Fruit fly (Drosophila melanogaster) whole organism, embryonic: ENCODE measurements around the gene Fbp1.

Experiments used
- CG10209 ChIP-seq: fragments of 200-800 bp; sonication (Bioruptor generic); optimal IDR thresholded peaks from 3 replicates; lab custom pipeline; 2017; ENCODE audit warnings: missing biosample characterization, mild to moderate bottlenecking, missing genetic modification characterization, missing genetic modification reagents
- CG1024 ChIP-seq: fragments of 200-800 bp; sonication (Bioruptor generic); IDR thresholded peaks from 2 replicates; pipeline ENCODE4 v1.3.6; 2022; ENCODE audit warnings: missing biosample characterization, missing genetic modification characterization
- CG11085 ChIP-seq: fragments of 200-800 bp; sonication (Bioruptor generic); IDR thresholded peaks from 2 replicates; pipeline ENCODE4 v1.3.6; 2022; ENCODE audit warnings: missing biosample characterization, missing genetic modification characterization
- CG12391 ChIP-seq: fragments of 200-800 bp; sonication (Bioruptor generic); optimal IDR thresholded peaks from 3 replicates; lab custom pipeline; 2018; ENCODE audit warnings: missing biosample characterization, mild to moderate bottlenecking, missing genetic modification characterization, moderate library complexity
- CG13123 ChIP-seq: fragments of 200-800 bp; sonication (Bioruptor generic); optimal IDR thresholded peaks from 2 replicates; lab custom pipeline; 2016; ENCODE audit warnings: missing biosample characterization, missing genetic modification characterization
- CG13894 ChIP-seq: fragments of 200-800 bp; sonication (Bioruptor generic); optimal IDR thresholded peaks from 3 replicates; lab custom pipeline; 2018; ENCODE audit warnings: missing biosample characterization, mild to moderate bottlenecking, missing genetic modification characterization, moderate library complexity
- CG15269 ChIP-seq: fragments of 200-800 bp; sonication (Bioruptor generic); optimal IDR thresholded peaks from 2 replicates; lab custom pipeline; 2018; ENCODE audit warnings: missing biosample characterization, mild to moderate bottlenecking, missing genetic modification characterization, moderate library complexity
- CG15479 ChIP-seq: fragments of 200-800 bp; sonication (Bioruptor generic); optimal IDR thresholded peaks from 3 replicates; lab custom pipeline; 2019; ENCODE audit warnings: missing biosample characterization, mild to moderate bottlenecking, missing genetic modification characterization, moderate library complexity
- CG17328 ChIP-seq: fragments of 200-800 bp; sonication (Bioruptor generic); IDR thresholded peaks from 2 replicates; pipeline ENCODE4 v1.3.6; 2022; ENCODE audit warnings: missing biosample characterization, missing genetic modification characterization
- CG17612 ChIP-seq: fragments of 200-800 bp; sonication (Bioruptor generic); IDR thresholded peaks from 2 replicates; pipeline ENCODE4 v1.3.6; 2022; ENCODE audit warnings: missing biosample characterization, missing genetic modification characterization
- CG17802 ChIP-seq: fragments of 200-800 bp; sonication (Bioruptor generic); optimal IDR thresholded peaks from 2 replicates; lab custom pipeline; 2018; ENCODE audit warnings: missing biosample characterization, mild to moderate bottlenecking, missing genetic modification characterization, moderate library complexity
- CG18599 ChIP-seq: fragments of 200-800 bp; sonication (Bioruptor generic); optimal IDR thresholded peaks from 3 replicates; lab custom pipeline; 2017; ENCODE audit warnings: missing biosample characterization, missing genetic modification characterization, mild to moderate bottlenecking, moderate library complexity, missing genetic modification reagents
- CG2875 ChIP-seq: fragments of 200-800 bp; sonication (Bioruptor generic); optimal IDR thresholded peaks from 2 replicates; lab custom pipeline; 2017; ENCODE audit warnings: missing biosample characterization, mild to moderate bottlenecking, missing genetic modification characterization, missing genetic modification reagents
- CG30020 ChIP-seq: fragments of 200-800 bp; optimal IDR thresholded peaks from 2 replicates; lab custom pipeline; 2019; ENCODE audit warnings: missing biosample characterization, mild to moderate bottlenecking, missing genetic modification characterization, moderate library complexity
- CG33213 ChIP-seq: fragments of 200-800 bp; sonication (Bioruptor generic); optimal IDR thresholded peaks from 3 replicates; lab custom pipeline; 2016; ENCODE audit warnings: missing biosample characterization, missing genetic modification characterization
- CG42726 ChIP-seq: fragments of 200-800 bp; sonication (Bioruptor generic); IDR thresholded peaks from 2 replicates; pipeline ENCODE4 v1.3.6; 2022; ENCODE audit warnings: missing biosample characterization, missing genetic modification characterization; ENCODE audit not compliant: partially characterized antibody
- CG5180 ChIP-seq: fragments of 200-800 bp; sonication (Bioruptor generic); optimal IDR thresholded peaks from 3 replicates; lab custom pipeline; 2017; ENCODE audit warnings: missing biosample characterization, missing genetic modification characterization, mild to moderate bottlenecking, moderate library complexity, missing genetic modification reagents
- CG6272 ChIP-seq: fragments of 200-800 bp; sonication (Bioruptor generic); IDR thresholded peaks from 2 replicates; pipeline ENCODE4 v1.3.6; 2022; ENCODE audit warnings: missing biosample characterization, missing genetic modification characterization
- CG6654 ChIP-seq: fragments of 200-800 bp; sonication (Bioruptor generic); optimal IDR thresholded peaks from 2 replicates; lab custom pipeline; 2017; ENCODE audit warnings: missing biosample characterization, mild to moderate bottlenecking, missing genetic modification characterization
- CG6689 ChIP-seq: fragments of 200-800 bp; sonication (Bioruptor generic); IDR thresholded peaks from 2 replicates; pipeline ENCODE4 v1.3.6; 2022; ENCODE audit warnings: missing biosample characterization, missing genetic modification characterization
- CG7556 ChIP-seq: fragments of 200-800 bp; sonication (Bioruptor generic); optimal IDR thresholded peaks from 2 replicates; lab custom pipeline; 2017; ENCODE audit warnings: missing biosample characterization, mild to moderate bottlenecking, missing genetic modification characterization
- CG7786 ChIP-seq: fragments of 200-800 bp; sonication (Bioruptor generic); optimal IDR thresholded peaks from 2 replicates; lab custom pipeline; 2016; ENCODE audit warnings: missing biosample characterization, missing genetic modification characterization
- CG9727 ChIP-seq: fragments of 200-800 bp; sonication (Bioruptor generic); optimal IDR thresholded peaks from 3 replicates; lab custom pipeline; 2017; ENCODE audit warnings: missing biosample characterization, mild to moderate bottlenecking, missing genetic modification characterization
- Doc3 ChIP-seq: fragments of 200-800 bp; sonication (Bioruptor generic); IDR thresholded peaks from 3 replicates; pipeline ENCODE4 v1.3.6; 2022; ENCODE audit warnings: missing biosample characterization, missing genetic modification characterization; ENCODE audit not compliant: partially characterized antibody
- HLH54F ChIP-seq: fragments of 200-800 bp; sonication (Bioruptor generic); optimal IDR thresholded peaks from 3 replicates; lab custom pipeline; 2016; ENCODE audit warnings: missing biosample characterization, missing genetic modification characterization
- Hr39 ChIP-seq: fragments of >200 bp; optimal IDR thresholded peaks from 2 replicates; lab custom pipeline; 2017
- Jarid2 ChIP-seq: fragments of 200-800 bp; sonication (Bioruptor generic); optimal IDR thresholded peaks from 3 replicates; lab custom pipeline; 2017; ENCODE audit warnings: mild to moderate bottlenecking, missing biosample characterization, missing genetic modification reagents, missing genetic modification characterization
- Mad ChIP-seq: fragments of 200-800 bp; sonication (Bioruptor generic); optimal IDR thresholded peaks from 2 replicates; lab custom pipeline; 2016; ENCODE audit warnings: missing biosample characterization, missing genetic modification characterization
- Med ChIP-seq: fragments of 200-800 bp; sonication (Bioruptor generic); peaks from one replicate; lab custom pipeline; 2016; ENCODE audit warnings: missing biosample characterization, missing genetic modification characterization, mild to moderate bottlenecking, inconsistent platforms, moderate library complexity
- Myb ChIP-seq: fragments of 200-800 bp; sonication (Bioruptor generic); optimal IDR thresholded peaks from 2 replicates; lab custom pipeline; 2016; ENCODE audit warnings: missing biosample characterization, missing genetic modification characterization
- Neu2 ChIP-seq: fragments of 200-800 bp; sonication (Bioruptor generic); optimal IDR thresholded peaks from 3 replicates; lab custom pipeline; 2016; ENCODE audit warnings: missing biosample characterization, missing genetic modification characterization, borderline replicate concordance
- Optix ChIP-seq: fragments of 200-800 bp; sonication (Bioruptor generic); IDR thresholded peaks from 3 replicates; pipeline ENCODE4 v1.3.6; 2022; ENCODE audit warnings: missing biosample characterization, missing genetic modification characterization
- Sox100B ChIP-seq: fragments of 200-800 bp; sonication (Bioruptor generic); optimal IDR thresholded peaks from 3 replicates; lab custom pipeline; 2018; ENCODE audit warnings: missing biosample characterization, mild to moderate bottlenecking, missing genetic modification characterization
- Taf1 ChIP-seq: fragments of 200-800 bp; sonication (Bioruptor generic); IDR thresholded peaks from 2 replicates; pipeline ENCODE4 v1.3.6; 2022; ENCODE audit warnings: missing biosample characterization, missing genetic modification characterization
- Trl ChIP-seq, 3 experiments: fragments of >200 bp in 2 of 3; fragments of 200-800 bp in 1 of 3; sonication (Bioruptor generic) in 1 of 3; optimal IDR thresholded peaks; 2 replicates in 1 of 3; 3 replicates in 2 of 3; lab custom pipeline; 2016 to 2017; ENCODE audit warnings: missing biosample characterization in 1 of 3, missing genetic modification characterization in 1 of 3
- Xrp1 ChIP-seq: fragments of 200-800 bp; sonication (Bioruptor generic); IDR thresholded peaks from 2 replicates; pipeline ENCODE4 v1.3.6; 2022; ENCODE audit warnings: missing biosample characterization, missing genetic modification characterization
- az2 ChIP-seq: fragments of 200-800 bp; sonication (Bioruptor generic); optimal IDR thresholded peaks from 3 replicates; lab custom pipeline; 2016; ENCODE audit warnings: missing biosample characterization, missing genetic modification characterization
- bigmax ChIP-seq: fragments of 200-800 bp; sonication (Bioruptor generic); optimal IDR thresholded peaks from 2 replicates; lab custom pipeline; 2018; ENCODE audit warnings: missing biosample characterization, mild to moderate bottlenecking, missing genetic modification characterization
- fd3F ChIP-seq: fragments of 200-800 bp; sonication (Bioruptor generic); optimal IDR thresholded peaks from 2 replicates; lab custom pipeline; 2018; ENCODE audit warnings: missing biosample characterization, mild to moderate bottlenecking, missing genetic modification characterization, moderate library complexity
- grau ChIP-seq: fragments of 200-800 bp; optimal IDR thresholded peaks from 3 replicates; lab custom pipeline; 2019; ENCODE audit warnings: missing biosample characterization, mild to moderate bottlenecking, missing genetic modification characterization, moderate library complexity
- pan ChIP-seq, 4 experiments: fragments of >200 bp in 3 of 4; fragments of 200-800 bp in 1 of 4; sonication (Bioruptor generic) in 1 of 4; optimal IDR thresholded peaks in 3 of 4; IDR thresholded peaks in 1 of 4; 2 replicates each; pipeline versions ENCODE4 v1.3.6 to Lab custom; 2017 to 2022; ENCODE audit warnings: missing biosample characterization in 2 of 4, missing genetic modification characterization in 2 of 4, mixed read lengths in 1 of 4
- pb ChIP-seq: fragments of 200-800 bp; sonication (Bioruptor generic); optimal IDR thresholded peaks from 3 replicates; lab custom pipeline; 2016; ENCODE audit warnings: missing biosample characterization, missing genetic modification characterization
- sd ChIP-seq: fragments of 200-800 bp; sonication (Bioruptor generic); optimal IDR thresholded peaks from 3 replicates; lab custom pipeline; 2018; ENCODE audit warnings: missing biosample characterization, mild to moderate bottlenecking, missing genetic modification characterization, moderate library complexity
- slou ChIP-seq: fragments of 200-800 bp; sonication (Bioruptor generic); optimal IDR thresholded peaks from 3 replicates; lab custom pipeline; 2016; ENCODE audit warnings: missing biosample characterization, missing genetic modification characterization
- sqz ChIP-seq: fragments of 200-800 bp; sonication (Bioruptor generic); optimal IDR thresholded peaks from 3 replicates; lab custom pipeline; 2018; ENCODE audit warnings: missing biosample characterization, mild to moderate bottlenecking, missing genetic modification characterization
- ssp ChIP-seq: fragments of 200-800 bp; sonication (Bioruptor generic); IDR thresholded peaks from 2 replicates; pipeline ENCODE4 v1.3.6; 2022; ENCODE audit warnings: missing biosample characterization, missing genetic modification characterization
- tna ChIP-seq: fragments of 200-800 bp; sonication (Bioruptor generic); IDR thresholded peaks from 2 replicates; pipeline ENCODE4 v1.3.6; 2022; ENCODE audit warnings: missing biosample characterization, missing genetic modification characterization; ENCODE audit not compliant: partially characterized antibody
- unpg ChIP-seq: fragments of 200-800 bp; sonication (Bioruptor generic); optimal IDR thresholded peaks from 3 replicates; lab custom pipeline; 2018; ENCODE audit warnings: missing biosample characterization, mild to moderate bottlenecking, missing genetic modification characterization, moderate library complexity
- zf30C ChIP-seq: fragments of 200-800 bp; sonication (Bioruptor generic); optimal IDR thresholded peaks from 3 replicates; lab custom pipeline; 2018; ENCODE audit warnings: missing biosample characterization, mild to moderate bottlenecking, missing genetic modification characterization

The Fbp1 gene

dm6 chr3L:14053073-14053643 is 44.7 kb downstream of the Fbp1 start, which contains the start of the genes CG13484 and Frl (continued):
- no peak for TF ChIP-seq Sox100B (GFP tag; lab: Kevin White, UChicago)
- peak; percentile 93 for TF ChIP-seq Med (GFP tag; lab: Kevin White, UChicago)
- peak; percentile 36 for TF ChIP-seq sd (tag; lab: Kevin White, UChicago)
- TF ChIP-seq CG17328: peak; percentile 39
- TF ChIP-seq CG15269 (tag; lab: Kevin White, UChicago): peak; percentile 3
- peak; percentile 26 for TF ChIP-seq CG12391 (tag; lab: Kevin White, UChicago)
- peak; percentile 27 for TF ChIP-seq unpg (GFP tag; lab: Kevin White, UChicago)
- TF ChIP-seq CG6272: no peak
- peak; percentile 75 for TF ChIP-seq CG15479 (GFP tag; lab: Kevin White, UChicago)
- TF ChIP-seq CG6654 (GFP tag; lab: Kevin White, UChicago): no peak
- TF ChIP-seq CG13123: no peak
- no peak for TF ChIP-seq CG7786 (GFP tag; lab: Kevin White, UChicago)
- no peak for TF ChIP-seq CG17802 (tag; lab: Kevin White, UChicago)
- no peak for TF ChIP-seq Optix (GFP tag; lab: Robert Waterston, UW)
- peak; percentile 71 for TF ChIP-seq CG13894 (tag; lab: Kevin White, UChicago)
- no peak for TF ChIP-seq zf30C
- no peak for TF ChIP-seq Doc3 (GFP tag; lab: Robert Waterston, UW)
- TF ChIP-seq Hr39 (lab: Kevin White, UChicago): no peak
- no peak for TF ChIP-seq CG17612
- TF ChIP-seq CG9727 (GFP tag; lab: Kevin White, UChicago): peak; percentile 58
- TF ChIP-seq ssp (GFP tag; lab: Robert Waterston, UW): peak; percentile 29; the same call in 1 of the 2 replicates
- TF ChIP-seq CG5180: peak; percentile 20
- TF ChIP-seq Xrp1 (GFP tag; lab: Robert Waterston, UW): peak; percentile 47
- TF ChIP-seq tna: 0 out of 2 replicates have a peak, but pooled peaks have one; percentile 29
- peak; percentile 52 for TF ChIP-seq Myb
- TF ChIP-seq pb (GFP tag; lab: Kevin White, UChicago): no peak
- TF ChIP-seq Jarid2 (GFP tag; lab: Kevin White, UChicago): peak; percentile 91
- no peak for TF ChIP-seq az2 (GFP tag; lab: Kevin White, UChicago)
- no peak for TF ChIP-seq slou
- no peak for TF ChIP-seq CG18599 (GFP tag; lab: Kevin White, UChicago)
- TF ChIP-seq CG42726 (GFP tag; lab: Robert Waterston, UW): peak; percentile 80
- TF ChIP-seq CG33213 (GFP tag; lab: Kevin White, UChicago): peak; percentile 85
- TF ChIP-seq HLH54F (GFP tag; lab: Kevin White, UChicago): no peak
- 0 out of 2 replicates have a peak, but pooled peaks have one; percentile 29 for TF ChIP-seq CG1024 (GFP tag; lab: Robert Waterston, UW)
- TF ChIP-seq CG30020 (tag; lab: Kevin White, UChicago): peak; percentile 35
- peak; percentile 59 for TF ChIP-seq Mad
- TF ChIP-seq sqz (GFP tag; lab: Kevin White, UChicago): peak; percentile 58
- TF ChIP-seq Trl (optimal IDR thresholded peaks at IDR 0.05; lab: Kevin White, UChicago): no peak
- no peak for TF ChIP-seq Trl (GFP tag; optimal IDR thresholded peaks at IDR 0.05; lab: Kevin White, UChicago)
- no peak for TF ChIP-seq CG11085 (GFP tag; lab: Robert Waterston, UW)
- TF ChIP-seq CG2875 (GFP tag; lab: Kevin White, UChicago): no peak
- peak; percentile 12 for TF ChIP-seq bigmax (GFP tag; lab: Kevin White, UChicago)
- no peak for TF ChIP-seq pan (optimal IDR thresholded peaks at IDR 0.05; lab: Kevin White, UChicago)
- TF ChIP-seq pan (GFP tag; optimal IDR thresholded peaks at IDR 0.05 in 1 of 2, IDR thresholded peaks at IDR 0.05 in 1 of 2): no peak
- no peak for TF ChIP-seq fd3F (GFP tag; lab: Kevin White, UChicago)
- TF ChIP-seq CG10209 (GFP tag; lab: Kevin White, UChicago): peak; percentile 7
- no peak for TF ChIP-seq Neu2
- TF ChIP-seq grau (tag; lab: Kevin White, UChicago): peak; percentile 21
- no peak for TF ChIP-seq Taf1
- no peak for TF ChIP-seq CG6689 (GFP tag; lab: Robert Waterston, UW)
- peak; percentile 2 for TF ChIP-seq CG7556 (GFP tag; lab: Kevin White, UChicago)
